Worm (Caenorhabditis elegans) whole organism, L3 larva: Measurements from ENCODE around the gene kbp-1.
A peak's percentile ranks its signal among the peaks of the same experiment; 100 is the strongest.

Experiments
- R02D3.7 ChIP-seq: fragments of 150-350 bp; optimal IDR thresholded peaks from 2 replicates; lab custom pipeline; 2014; ENCODE audit warnings: missing biosample characterization, missing genetic modification characterization
- ama-1 ChIP-seq: fragments of 150-350 bp; optimal IDR thresholded peaks from 2 replicates; lab custom pipeline; 2018
- ceh-16 ChIP-seq: sonication (generic microtip); optimal IDR thresholded peaks from 2 replicates; lab custom pipeline; 2017; ENCODE audit warnings: missing biosample characterization, missing genetic modification characterization
- ceh-28 ChIP-seq: fragments of 150-350 bp; optimal IDR thresholded peaks from 2 replicates; lab custom pipeline; 2014; ENCODE audit warnings: missing biosample characterization, missing genetic modification reagents, missing genetic modification characterization
- ceh-82 ChIP-seq: fragments of 150-350 bp; optimal IDR thresholded peaks from 2 replicates; lab custom pipeline; 2014; ENCODE audit warnings: missing biosample characterization, missing genetic modification characterization
- ceh-9 ChIP-seq: sonication (generic microtip); optimal IDR thresholded peaks from 2 replicates; lab custom pipeline; 2018; ENCODE audit warnings: missing biosample characterization, missing genetic modification characterization
- daf-12 ChIP-seq: fragments of 150-350 bp; optimal IDR thresholded peaks from 2 replicates; lab custom pipeline; 2014; ENCODE audit warnings: missing biosample characterization, missing genetic modification reagents, missing genetic modification characterization
- egl-27 ChIP-seq: sonication (generic microtip); optimal IDR thresholded peaks from 4 replicates; lab custom pipeline; 2017; ENCODE audit warnings: missing biosample characterization, missing genetic modification reagents, missing genetic modification characterization
- egl-5 ChIP-seq: fragments of 150-350 bp; optimal IDR thresholded peaks from 2 replicates; lab custom pipeline; 2017; ENCODE audit warnings: missing biosample characterization, missing genetic modification reagents, missing genetic modification characterization, inconsistent platforms
- elt-1 ChIP-seq: fragments of 150-350 bp; optimal IDR thresholded peaks from 2 replicates; lab custom pipeline; 2014; ENCODE audit warnings: missing biosample characterization, missing genetic modification characterization
- elt-2 ChIP-seq: sonication (generic microtip); optimal IDR thresholded peaks from 2 replicates; lab custom pipeline; 2016; ENCODE audit warnings: missing genetic modification reagents, mild to moderate bottlenecking, missing genetic modification characterization, missing compliant biosample characterization
- eor-1 ChIP-seq, 2 experiments: fragments of 150-350 bp; optimal IDR thresholded peaks; 2 replicates each; lab custom pipeline; 2014 to 2018; ENCODE audit warnings: missing biosample characterization in 2 of 2, missing genetic modification characterization in 2 of 2
- fkh-10 ChIP-seq: sonication (generic microtip); optimal IDR thresholded peaks from 2 replicates; lab custom pipeline; 2017; ENCODE audit warnings: missing biosample characterization, missing genetic modification reagents, missing genetic modification characterization
- fkh-2 ChIP-seq: fragments of 150-350 bp; optimal IDR thresholded peaks from 2 replicates; lab custom pipeline; 2014; ENCODE audit warnings: missing biosample characterization, missing genetic modification reagents, missing genetic modification characterization
- fos-1 ChIP-seq: fragments of 150-350 bp; optimal IDR thresholded peaks from 2 replicates; lab custom pipeline; 2014; ENCODE audit warnings: missing biosample characterization, missing genetic modification characterization
- hmg-11 ChIP-seq: sonication (generic microtip); optimal IDR thresholded peaks from 2 replicates; lab custom pipeline; 2016; ENCODE audit warnings: missing genetic modification characterization, missing compliant biosample characterization
- jun-1 ChIP-seq: fragments of 150-350 bp; optimal IDR thresholded peaks from 2 replicates; lab custom pipeline; 2014; ENCODE audit warnings: missing biosample characterization, missing genetic modification reagents, missing genetic modification characterization
- lin-39 ChIP-seq: fragments of 150-350 bp; optimal IDR thresholded peaks from 2 replicates; lab custom pipeline; 2018; ENCODE audit warnings: missing biosample characterization, missing genetic modification reagents, missing genetic modification characterization
- lsy-12 ChIP-seq: sonication (generic microtip); optimal IDR thresholded peaks from 2 replicates; lab custom pipeline; 2016; ENCODE audit warnings: mild to moderate bottlenecking, missing genetic modification characterization, missing compliant biosample characterization
- mml-1 ChIP-seq: fragments of 150-350 bp; sonication (generic microtip); optimal IDR thresholded peaks from 3 replicates; lab custom pipeline; 2014; ENCODE audit warnings: missing biosample characterization, missing genetic modification characterization
- nfya-1 ChIP-seq: sonication (generic microtip); optimal IDR thresholded peaks from 2 replicates; lab custom pipeline; 2017; ENCODE audit warnings: missing genetic modification characterization, mild to moderate bottlenecking, missing compliant biosample characterization, antibody characterized with exemption, moderate library complexity; ENCODE audit not compliant: insufficient read depth
- nhr-11 ChIP-seq: fragments of 150-350 bp; optimal IDR thresholded peaks from 2 replicates; lab custom pipeline; 2014; ENCODE audit warnings: missing biosample characterization, missing genetic modification characterization
- nhr-12 ChIP-seq: fragments of 150-350 bp; optimal IDR thresholded peaks from 2 replicates; lab custom pipeline; 2014; ENCODE audit warnings: missing biosample characterization, missing genetic modification characterization
- nhr-23 ChIP-seq: fragments of 150-350 bp; optimal IDR thresholded peaks from 2 replicates; lab custom pipeline; 2014; ENCODE audit warnings: missing biosample characterization, missing genetic modification reagents, missing genetic modification characterization
- nhr-25 ChIP-seq: sonication (generic microtip); optimal IDR thresholded peaks from 2 replicates; lab custom pipeline; 2017; ENCODE audit warnings: missing biosample characterization, missing genetic modification characterization
- nhr-28 ChIP-seq: fragments of 150-350 bp; optimal IDR thresholded peaks from 2 replicates; lab custom pipeline; 2014; ENCODE audit warnings: missing biosample characterization, missing genetic modification characterization
- nhr-43 ChIP-seq: sonication (generic microtip); optimal IDR thresholded peaks from 2 replicates; lab custom pipeline; 2016; ENCODE audit warnings: mild to moderate bottlenecking, missing genetic modification characterization, missing compliant biosample characterization; ENCODE audit not compliant: poor library complexity, severe bottlenecking
- nhr-67 ChIP-seq: fragments of 150-350 bp; optimal IDR thresholded peaks from 2 replicates; lab custom pipeline; 2014; ENCODE audit warnings: missing biosample characterization, missing genetic modification characterization
- nhr-76 ChIP-seq: fragments of 150-350 bp; sonication (generic microtip); optimal IDR thresholded peaks from 5 replicates; lab custom pipeline; 2014; ENCODE audit warnings: missing biosample characterization, missing genetic modification characterization
- nhr-77 ChIP-seq: fragments of 150-350 bp; optimal IDR thresholded peaks from 2 replicates; lab custom pipeline; 2014; ENCODE audit warnings: missing biosample characterization, missing genetic modification characterization
- pha-4 ChIP-seq: fragments of 150-350 bp; optimal IDR thresholded peaks from 2 replicates; lab custom pipeline; 2014; ENCODE audit warnings: missing biosample characterization, missing genetic modification reagents, missing genetic modification characterization
- pqm-1 ChIP-seq: fragments of 150-350 bp; optimal IDR thresholded peaks from 2 replicates; lab custom pipeline; 2017; ENCODE audit warnings: missing biosample characterization, missing genetic modification characterization, inconsistent platforms
- skn-1 ChIP-seq: fragments of 150-350 bp; optimal IDR thresholded peaks from 2 replicates; lab custom pipeline; 2014; ENCODE audit warnings: missing biosample characterization, missing genetic modification characterization
- snpc-4 ChIP-seq: fragments of 150-350 bp; optimal IDR thresholded peaks from 2 replicates; lab custom pipeline; 2014; ENCODE audit warnings: missing biosample characterization, missing genetic modification characterization
- tbx-2 ChIP-seq: sonication (generic microtip); optimal IDR thresholded peaks from 2 replicates; lab custom pipeline; 2016; ENCODE audit warnings: mild to moderate bottlenecking, missing genetic modification characterization, missing compliant biosample characterization
- unc-39 ChIP-seq: sonication (generic microtip); optimal IDR thresholded peaks from 4 replicates; lab custom pipeline; 2017; ENCODE audit warnings: missing biosample characterization, missing genetic modification characterization
- zag-1 ChIP-seq: fragments of 150-350 bp; optimal IDR thresholded peaks from 2 replicates; lab custom pipeline; 2014; ENCODE audit warnings: missing biosample characterization, missing genetic modification characterization
- ztf-11 ChIP-seq: fragments of 150-350 bp; optimal IDR thresholded peaks from 2 replicates; lab custom pipeline; 2014; ENCODE audit warnings: missing biosample characterization, missing genetic modification characterization
- ztf-4 ChIP-seq: fragments of 150-350 bp; optimal IDR thresholded peaks from 2 replicates; lab custom pipeline; 2014; ENCODE audit warnings: missing biosample characterization, missing genetic modification characterization

kbp-1 gene

ce11 chrIII:6872534-6873150 is 3.2 kb downstream of the kbp-1 start, which contains the start of gene K04C2.3:
Gene K04C2.3, plus strand, starts transcription at chrIII:6873089.
- TF ChIP-seq nhr-12 (tag; lab: Kevin White, UChicago): no peak
- TF ChIP-seq elt-1 (tag; lab: Kevin White, UChicago): no peak
- TF ChIP-seq fkh-10: no peak
- TF ChIP-seq pha-4 (tag; lab: Kevin White, UChicago): no peak
- TF ChIP-seq nhr-28 (tag; lab: Kevin White, UChicago): no peak
- no peak for TF ChIP-seq ceh-16
- no peak for TF ChIP-seq nhr-25 (tag; lab: Kevin White, UChicago)
- TF ChIP-seq nhr-67 (tag; lab: Kevin White, UChicago): no peak
- TF ChIP-seq skn-1 (tag; lab: Kevin White, UChicago): no peak
- TF ChIP-seq nhr-23 (tag; lab: Kevin White, UChicago): peak; percentile 40
- TF ChIP-seq eor-1 (tag; optimal IDR thresholded peaks at IDR 0.05; lab: Kevin White, UChicago): no peak
- no peak for TF ChIP-seq zag-1
- no peak for TF ChIP-seq unc-39 (tag; lab: Kevin White, UChicago)
- TF ChIP-seq nhr-77 (tag; lab: Kevin White, UChicago): no peak
- TF ChIP-seq nhr-43: peak; percentile 67
- TF ChIP-seq R02D3.7 (tag; lab: Kevin White, UChicago): no peak
- TF ChIP-seq fos-1 (tag; lab: Kevin White, UChicago): no peak
- TF ChIP-seq pqm-1 (tag; lab: Kevin White, UChicago): peak; percentile 89
- no peak for TF ChIP-seq nfya-1 (tag; lab: Kevin White, UChicago)
- TF ChIP-seq jun-1 (tag; lab: Kevin White, UChicago): peak; percentile 14
- no peak for TF ChIP-seq snpc-4 (tag; lab: Kevin White, UChicago)
- TF ChIP-seq ceh-28 (tag; lab: Kevin White, UChicago): no peak
- TF ChIP-seq ceh-9 (tag; lab: Kevin White, UChicago): no peak
- TF ChIP-seq elt-2 (tag; lab: Kevin White, UChicago): peak; percentile 31

- no peak for TF ChIP-seq skn-1 (tag; lab: Kevin White, UChicago)
- no peak for TF ChIP-seq ceh-82 (tag; lab: Kevin White, UChicago)
- TF ChIP-seq eor-1 (tag; optimal IDR thresholded peaks at IDR 0.05; lab: Kevin White, UChicago): no peak
- TF ChIP-seq tbx-2: peak; percentile 21
- TF ChIP-seq fkh-2 (tag; lab: Kevin White, UChicago): no peak
- TF ChIP-seq jun-1 (tag; lab: Kevin White, UChicago): no peak
- no peak for TF ChIP-seq fkh-10
- no peak for TF ChIP-seq nhr-76 (tag; lab: Kevin White, UChicago)
- no peak for TF ChIP-seq ztf-4 (tag; lab: Kevin White, UChicago)
- no peak for TF ChIP-seq daf-12 (tag; lab: Kevin White, UChicago)
- TF ChIP-seq pqm-1 (tag; lab: Kevin White, UChicago): no peak
- peak; percentile 19 for TF ChIP-seq nfya-1 (tag; lab: Kevin White, UChicago)
- no peak for TF ChIP-seq nhr-12 (tag; lab: Kevin White, UChicago)
- TF ChIP-seq nhr-67 (tag; lab: Kevin White, UChicago): no peak
- TF ChIP-seq lsy-12: no peak
- TF ChIP-seq nhr-23 (tag; lab: Kevin White, UChicago): no peak
- TF ChIP-seq ztf-11 (tag; lab: Kevin White, UChicago): no peak
- no peak for TF ChIP-seq fos-1 (tag; lab: Kevin White, UChicago)
- no peak for TF ChIP-seq pha-4 (tag; lab: Kevin White, UChicago)
- peak; percentile 2 for TF ChIP-seq nhr-11
- TF ChIP-seq lin-39: no peak
- TF ChIP-seq ceh-16: no peak
- no peak for TF ChIP-seq elt-1 (tag; lab: Kevin White, UChicago)
- no peak for TF ChIP-seq unc-39 (tag; lab: Kevin White, UChicago)
- TF ChIP-seq hmg-11 (tag; lab: Kevin White, UChicago): no peak
- no peak for TF ChIP-seq egl-5 (tag; lab: Kevin White, UChicago)
- no peak for TF ChIP-seq zag-1
- TF ChIP-seq ama-1 (lab: Kevin White, UChicago): no peak
- TF ChIP-seq nhr-43: peak; percentile 21
- TF ChIP-seq mml-1 (tag; lab: Kevin White, UChicago): no peak
- no peak for TF ChIP-seq egl-27 (tag; lab: Kevin White, UChicago)
- no peak for TF ChIP-seq ceh-28 (tag; lab: Kevin White, UChicago)
Measured at ce11 chrIII:6873724-6874123, 4.3 kb downstream of the kbp-1 start.
